ENCODE assay signal across 2 fruit fly cellular contexts in the genomic region with DNA sequence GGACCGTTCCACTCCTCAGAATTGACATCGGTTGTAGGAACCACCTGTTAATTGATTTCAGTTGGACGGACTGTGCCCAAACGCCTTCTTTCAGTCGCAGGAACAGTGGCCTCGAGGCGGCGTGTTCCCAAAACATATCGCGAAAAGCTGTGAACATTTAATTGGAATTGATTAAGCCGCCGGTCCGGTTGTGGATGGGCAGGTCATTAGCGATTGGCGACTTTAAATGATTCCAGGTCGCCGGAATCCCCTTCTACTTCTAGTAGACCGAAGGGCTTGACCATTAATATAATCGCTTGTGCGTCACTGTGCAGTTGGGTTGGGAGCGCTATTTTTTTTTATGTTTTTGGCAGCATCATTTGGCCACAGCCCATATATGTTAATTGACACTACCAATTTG.
TF ChIP-seq lines count a peak whose summit lies in the region.

No protein-coding gene starts in this region.

- TF ChIP-seq CTCF in whole organism, embryonic (GFP tag; optimal IDR thresholded peaks at IDR 0.05; lab: Kevin White, UChicago), result no peak

TF ChIP-seq in whole organism, embryonic, 481 proteins besides CTCF, POLR2A, EP300 and RAD21:
- TF ChIP-seq CG30403 (GFP tag; optimal IDR thresholded peaks at IDR 0.05; lab: Kevin White, UChicago) (no peak), chinmo (GFP tag; IDR thresholded peaks at IDR 0.05; lab: Robert Waterston, UW; ENCODE audit: partially characterized antibody) (0 out of 4 replicates have a peak, but pooled peaks have one; percentile 22), Jarid2 (GFP tag; optimal IDR thresholded peaks at IDR 0.05; lab: Kevin White, UChicago) (no peak), NK7.1 (GFP tag; optimal IDR thresholded peaks at IDR 0.05; lab: Kevin White, UChicago) (no peak), CG32772 (GFP tag; IDR thresholded peaks at IDR 0.05; lab: Robert Waterston, UW) (no peak), CG14860 (GFP tag; IDR thresholded peaks at IDR 0.05; lab: Robert Waterston, UW; ENCODE audit: partially characterized antibody) (0 out of 3 replicates have a peak, but pooled peaks have one; percentile 30), H2.0 (GFP tag; IDR thresholded peaks at IDR 0.05; lab: Robert Waterston, UW) (no peak), CG4730 (GFP tag; IDR thresholded peaks at IDR 0.05; lab: Robert Waterston, UW) (0 out of 2 replicates have a peak, but pooled peaks have one; percentile 20), Dip3 (GFP tag; optimal IDR thresholded peaks at IDR 0.05; lab: Kevin White, UChicago) (peak; percentile 11), bcd (GFP tag; optimal IDR thresholded peaks at IDR 0.05; lab: Kevin White, UChicago) (peak; percentile 4), CG2120 (GFP tag; optimal IDR thresholded peaks at IDR 0.05; lab: Kevin White, UChicago) (peak; percentile 23), CG17361 (GFP tag; IDR thresholded peaks at IDR 0.05; lab: Robert Waterston, UW) (no peak), CG10979 (tag; optimal IDR thresholded peaks at IDR 0.05; lab: Kevin White, UChicago) (no peak), Sox102F (GFP tag; optimal IDR thresholded peaks at IDR 0.05; lab: Kevin White, UChicago) (peak; percentile 8), row (GFP tag; IDR thresholded peaks at IDR 0.05; lab: Robert Waterston, UW) (0 out of 3 replicates have a peak, but pooled peaks have one; percentile 12), ewg (GFP tag; optimal IDR thresholded peaks at IDR 0.05; lab: Kevin White, UChicago) (no peak), ap (GFP tag; IDR thresholded peaks at IDR 0.05; lab: Robert Waterston, UW) (0 out of 2 replicates have a peak, but pooled peaks have one; percentile 8), Optix (GFP tag; IDR thresholded peaks at IDR 0.05; lab: Robert Waterston, UW) (no peak), CG7556 (GFP tag; optimal IDR thresholded peaks at IDR 0.05; lab: Kevin White, UChicago) (no peak), Ada2b (GFP tag; IDR thresholded peaks at IDR 0.05; lab: Robert Waterston, UW) (no peak), CG7839 (tag; optimal IDR thresholded peaks at IDR 0.05; lab: Kevin White, UChicago) (peak; percentile 1), sens (GFP tag; lab: Kevin White, UChicago) (peak; percentile 45), jumu (GFP tag; optimal IDR thresholded peaks at IDR 0.05; lab: Kevin White, UChicago) (no peak), CG7357 (GFP tag; IDR thresholded peaks at IDR 0.05; lab: Robert Waterston, UW) (0 out of 3 replicates have a peak, but pooled peaks have one; percentile 20), Gug (GFP tag; IDR thresholded peaks at IDR 0.05; lab: Robert Waterston, UW) (no peak), Deaf1 (tag; optimal IDR thresholded peaks at IDR 0.05; lab: Kevin White, UChicago) (no peak), Blimp-1 (GFP tag; optimal IDR thresholded peaks at IDR 0.05; lab: Kevin White, UChicago) (no peak), CG9932 (GFP tag; IDR thresholded peaks at IDR 0.05; lab: Robert Waterston, UW) (peak; percentile 65), H15 (GFP tag; IDR thresholded peaks at IDR 0.05; lab: Robert Waterston, UW) (0 out of 3 replicates have a peak, but pooled peaks have one; percentile 44), CG4360 (GFP tag; IDR thresholded peaks at IDR 0.05; lab: Robert Waterston, UW) (no peak), al (GFP tag; IDR thresholded peaks at IDR 0.05; lab: Robert Waterston, UW) (0 out of 2 replicates have a peak, but pooled peaks have one; percentile 14), Med (GFP tag; lab: Kevin White, UChicago) (peak; percentile 49), unpg (GFP tag; optimal IDR thresholded peaks at IDR 0.05; lab: Kevin White, UChicago) (peak; percentile 5), slbo (GFP tag; IDR thresholded peaks at IDR 0.05; lab: Robert Waterston, UW) (0 out of 2 replicates have a peak, but pooled peaks have one; percentile 33), Neu2 (GFP tag; optimal IDR thresholded peaks at IDR 0.05; lab: Kevin White, UChicago; ENCODE audit: borderline replicate concordance) (no peak), ro (GFP tag; IDR thresholded peaks at IDR 0.05; lab: Robert Waterston, UW) (no peak), caup (GFP tag; optimal IDR thresholded peaks at IDR 0.05; lab: Kevin White, UChicago; ENCODE audit: severe bottlenecking) (no peak), cwo (GFP tag; optimal IDR thresholded peaks at IDR 0.05; lab: Kevin White, UChicago) (no peak), danr (GFP tag; IDR thresholded peaks at IDR 0.05; lab: Robert Waterston, UW) (no peak), gem (tag; optimal IDR thresholded peaks at IDR 0.05; lab: Kevin White, UChicago) (peak; percentile 22), zfh2 (GFP tag; optimal IDR thresholded peaks at IDR 0.05; lab: Kevin White, UChicago) (peak; percentile 25)

TF ChIP-seq in whole organism, prepupa, 60 proteins besides CTCF, POLR2A, EP300 and RAD21:
- no peak for TF ChIP-seq CG11902 (GFP tag; optimal IDR thresholded peaks at IDR 0.05; lab: Kevin White, UChicago)
- no peak for TF ChIP-seq lz (GFP tag; optimal IDR thresholded peaks at IDR 0.05; lab: Kevin White, UChicago)
- no peak for TF ChIP-seq CG3919 (GFP tag; optimal IDR thresholded peaks at IDR 0.05; lab: Kevin White, UChicago)
- no peak for TF ChIP-seq CG11294 (GFP tag; IDR thresholded peaks at IDR 0.05; lab: Robert Waterston, UW)
- TF ChIP-seq CG31627 (GFP tag; optimal IDR thresholded peaks at IDR 0.05; lab: Kevin White, UChicago), result no peak
- no peak for TF ChIP-seq salr (GFP tag; optimal IDR thresholded peaks at IDR 0.05; lab: Kevin White, UChicago)
- TF ChIP-seq CG32006 (GFP tag; optimal IDR thresholded peaks at IDR 0.05; lab: Kevin White, UChicago), result peak; percentile 33
- TF ChIP-seq CG16779 (tag; optimal IDR thresholded peaks at IDR 0.05; lab: Kevin White, UChicago), result no peak
- TF ChIP-seq Eip78C (GFP tag; lab: Kevin White, UChicago), result peak; percentile 12
- TF ChIP-seq OdsH (GFP tag; optimal IDR thresholded peaks at IDR 0.05; lab: Kevin White, UChicago), result no peak
- TF ChIP-seq Hr4 (GFP tag; optimal IDR thresholded peaks at IDR 0.05; lab: Kevin White, UChicago), result no peak
- TF ChIP-seq achi (GFP tag; optimal IDR thresholded peaks at IDR 0.05; lab: Kevin White, UChicago), result no peak
- TF ChIP-seq CG6163 (GFP tag; IDR thresholded peaks at IDR 0.05; lab: Robert Waterston, UW), result 0 out of 3 replicates have a peak, but pooled peaks have one; percentile 15
